Worm (Caenorhabditis elegans) whole organism, young adult: Measurements from ENCODE around the gene str-243.

ENCODE experiments used
- F10E7.11 ChIP-seq: sonication (generic microtip); optimal IDR thresholded peaks from 2 replicates; lab custom pipeline; 2017; ENCODE audit warnings: mild to moderate bottlenecking, missing genetic modification characterization, moderate library complexity, missing compliant biosample characterization
- F23B12.7 ChIP-seq: sonication (generic microtip); optimal IDR thresholded peaks from 2 replicates; lab custom pipeline; 2017; ENCODE audit warnings: missing genetic modification characterization, mild to moderate bottlenecking, missing compliant biosample characterization, antibody characterized with exemption, moderate library complexity; ENCODE audit not compliant: insufficient read depth
- F49E8.2 ChIP-seq: sonication (generic microtip); optimal IDR thresholded peaks from 3 replicates; lab custom pipeline; 2017; ENCODE audit warnings: missing genetic modification characterization, mild to moderate bottlenecking, missing compliant biosample characterization, antibody characterized with exemption, moderate library complexity; ENCODE audit not compliant: insufficient read depth
- F55B11.4 ChIP-seq: sonication (generic microtip); optimal IDR thresholded peaks from 2 replicates; lab custom pipeline; 2016; ENCODE audit warnings: missing compliant biosample characterization, missing genetic modification characterization, borderline replicate concordance; ENCODE audit not compliant: insufficient read depth
- K11D2.4 ChIP-seq: fragments of 200-800 bp; sonication (Bioruptor generic); IDR thresholded peaks from 2 replicates; pipeline ENCODE4 v1.3.6; 2022; ENCODE audit warnings: missing genetic modification reagents, missing genetic modification characterization, missing compliant biosample characterization
- T07F8.4 ChIP-seq: sonication (generic microtip); optimal IDR thresholded peaks from 2 replicates; lab custom pipeline; 2016; ENCODE audit warnings: mild to moderate bottlenecking, missing genetic modification characterization, moderate library complexity, missing compliant biosample characterization
- T26A5.8 ChIP-seq: sonication (generic microtip); optimal IDR thresholded peaks from 2 replicates; lab custom pipeline; 2016; ENCODE audit warnings: missing genetic modification characterization, missing compliant biosample characterization
- Y53F4B.3 ChIP-seq: fragments of 200-800 bp; sonication (Bioruptor generic); IDR thresholded peaks from 2 replicates; pipeline ENCODE4 v1.3.6; 2022; ENCODE audit warnings: missing genetic modification reagents, missing genetic modification characterization, missing compliant biosample characterization
- Y67H2A.10 ChIP-seq: fragments of 200-800 bp; sonication (Bioruptor generic); conservative IDR thresholded peaks from 2 replicates; pipeline ENCODE4 v1.3.6; 2022; ENCODE audit warnings: missing genetic modification reagents, missing genetic modification characterization, missing compliant biosample characterization
- ZK185.1 ChIP-seq: sonication (generic microtip); optimal IDR thresholded peaks from 2 replicates; lab custom pipeline; 2016; ENCODE audit warnings: mild to moderate bottlenecking, missing genetic modification characterization, missing compliant biosample characterization; ENCODE audit not compliant: poor library complexity, severe bottlenecking
- aptf-2 ChIP-seq: fragments of 200-800 bp; sonication (Bioruptor generic); conservative IDR thresholded peaks from 2 replicates; pipeline ENCODE4 v1.3.6; 2022; ENCODE audit warnings: missing genetic modification reagents, missing genetic modification characterization, missing compliant biosample characterization
- aptf-3 ChIP-seq: fragments of 200-800 bp; sonication (Bioruptor generic); IDR thresholded peaks from 2 replicates; pipeline ENCODE4 v1.3.6; 2022; ENCODE audit warnings: missing genetic modification characterization, missing compliant biosample characterization
- attf-5 ChIP-seq: fragments of 200-800 bp; sonication (Bioruptor generic); optimal IDR thresholded peaks from 2 replicates; lab custom pipeline; 2018; ENCODE audit warnings: mild to moderate bottlenecking, missing genetic modification characterization, missing compliant biosample characterization
- ccch-3 ChIP-seq: fragments of 200-800 bp; sonication (Bioruptor generic); optimal IDR thresholded peaks from 2 replicates; lab custom pipeline; 2018; ENCODE audit warnings: mild to moderate bottlenecking, missing genetic modification characterization, missing compliant biosample characterization
- ceh-100 ChIP-seq: fragments of 200-800 bp; sonication (Bioruptor generic); IDR thresholded peaks from 2 replicates; pipeline ENCODE4 v1.3.6; 2022; ENCODE audit warnings: missing genetic modification reagents, missing genetic modification characterization, missing compliant biosample characterization
- ceh-27 ChIP-seq: fragments of 200-800 bp; sonication (Bioruptor generic); optimal IDR thresholded peaks from 2 replicates; lab custom pipeline; 2018; ENCODE audit warnings: mild to moderate bottlenecking, missing genetic modification characterization, moderate library complexity, missing compliant biosample characterization
- ceh-40 ChIP-seq: fragments of 200-800 bp; sonication (Bioruptor generic); IDR thresholded peaks from 2 replicates; pipeline ENCODE4 v1.3.6; 2022; ENCODE audit warnings: missing genetic modification characterization, missing compliant biosample characterization
- ceh-79 ChIP-seq: sonication (generic microtip); optimal IDR thresholded peaks from 2 replicates; lab custom pipeline; 2017; ENCODE audit warnings: mild to moderate bottlenecking, missing genetic modification characterization, missing compliant biosample characterization
- die-1 ChIP-seq: sonication (generic microtip); optimal IDR thresholded peaks from 2 replicates; lab custom pipeline; 2016; ENCODE audit warnings: missing genotype, mild to moderate bottlenecking, missing genetic modification characterization, missing compliant biosample characterization
- dpff-1 ChIP-seq: sonication (generic microtip); optimal IDR thresholded peaks from 2 replicates; lab custom pipeline; 2017; ENCODE audit warnings: mild to moderate bottlenecking, missing genetic modification characterization, missing compliant biosample characterization
- dpl-1 ChIP-seq: fragments of 150-350 bp; optimal IDR thresholded peaks from 2 replicates; lab custom pipeline; 2014; ENCODE audit warnings: missing biosample characterization, missing genetic modification reagents, missing genetic modification characterization
- ets-4 ChIP-seq: fragments of 200-800 bp; sonication (Bioruptor generic); optimal IDR thresholded peaks from 2 replicates; lab custom pipeline; 2018; ENCODE audit warnings: mild to moderate bottlenecking, missing genetic modification characterization, missing compliant biosample characterization
- fkh-3 ChIP-seq: sonication (generic microtip); optimal IDR thresholded peaks from 2 replicates; lab custom pipeline; 2016; ENCODE audit warnings: mild to moderate bottlenecking, missing genetic modification characterization, missing compliant biosample characterization
- hmg-1.2 ChIP-seq: fragments of 200-800 bp; sonication (Bioruptor generic); IDR thresholded peaks from 2 replicates; pipeline ENCODE4 v1.3.6; 2022; ENCODE audit warnings: missing genetic modification reagents, missing genetic modification characterization, missing compliant biosample characterization
- lin-26 ChIP-seq: fragments of 200-800 bp; sonication (Bioruptor generic); IDR thresholded peaks from 2 replicates; pipeline ENCODE4 v1.3.6; 2022; ENCODE audit warnings: missing genetic modification reagents, missing genetic modification characterization, missing compliant biosample characterization
- lin-54 ChIP-seq: fragments of 200-800 bp; sonication (Bioruptor generic); optimal IDR thresholded peaks from 2 replicates; lab custom pipeline; 2018; ENCODE audit warnings: mild to moderate bottlenecking, missing genetic modification characterization, missing compliant biosample characterization
- lsl-1 ChIP-seq: fragments of 200-800 bp; sonication (Bioruptor generic); optimal IDR thresholded peaks from 2 replicates; lab custom pipeline; 2018; ENCODE audit warnings: mild to moderate bottlenecking, missing genetic modification characterization, moderate library complexity, missing compliant biosample characterization
- madf-6 ChIP-seq: fragments of 200-800 bp; sonication (Bioruptor generic); IDR thresholded peaks from 2 replicates; pipeline ENCODE4 v1.3.6; 2022; ENCODE audit warnings: missing genetic modification reagents, missing genetic modification characterization, missing compliant biosample characterization
- madf-8 ChIP-seq: fragments of 200-800 bp; sonication (Bioruptor generic); conservative IDR thresholded peaks from 2 replicates; pipeline ENCODE4 v1.3.6; 2022; ENCODE audit warnings: missing genetic modification reagents, missing genetic modification characterization, missing compliant biosample characterization
- nfya-2 ChIP-seq: fragments of 200-800 bp; sonication (Bioruptor generic); IDR thresholded peaks from 2 replicates; pipeline ENCODE4 v1.3.6; 2022; ENCODE audit warnings: missing genetic modification reagents, missing genetic modification characterization, missing compliant biosample characterization
- nfyb-1 ChIP-seq: fragments of 200-800 bp; sonication (Bioruptor generic); IDR thresholded peaks from 2 replicates; pipeline ENCODE4 v1.3.6; 2022; ENCODE audit warnings: missing genetic modification reagents, missing genetic modification characterization, missing compliant biosample characterization
- nhr-90 ChIP-seq: sonication (generic microtip); optimal IDR thresholded peaks from 2 replicates; lab custom pipeline; 2016; ENCODE audit warnings: missing genotype, mild to moderate bottlenecking, missing genetic modification characterization, missing compliant biosample characterization
- snpc-1.1 ChIP-seq: sonication (generic microtip); optimal IDR thresholded peaks from 2 replicates; lab custom pipeline; 2017; ENCODE audit warnings: missing genetic modification characterization, mild to moderate bottlenecking, missing compliant biosample characterization, antibody characterized with exemption, moderate library complexity, missing genotype, missing genetic modification reagents; ENCODE audit not compliant: insufficient read depth
- ztf-28 ChIP-seq: fragments of 200-800 bp; sonication (Bioruptor generic); IDR thresholded peaks from 2 replicates; pipeline ENCODE4 v1.3.6; 2022; ENCODE audit warnings: missing genetic modification reagents, missing genetic modification characterization, missing compliant biosample characterization
- ztf-6 ChIP-seq: fragments of 200-800 bp; sonication (Bioruptor generic); IDR thresholded peaks from 2 replicates; pipeline ENCODE4 v1.3.6; 2022; ENCODE audit warnings: missing genetic modification reagents, missing genetic modification characterization, missing compliant biosample characterization

str-243 gene

DNA sequence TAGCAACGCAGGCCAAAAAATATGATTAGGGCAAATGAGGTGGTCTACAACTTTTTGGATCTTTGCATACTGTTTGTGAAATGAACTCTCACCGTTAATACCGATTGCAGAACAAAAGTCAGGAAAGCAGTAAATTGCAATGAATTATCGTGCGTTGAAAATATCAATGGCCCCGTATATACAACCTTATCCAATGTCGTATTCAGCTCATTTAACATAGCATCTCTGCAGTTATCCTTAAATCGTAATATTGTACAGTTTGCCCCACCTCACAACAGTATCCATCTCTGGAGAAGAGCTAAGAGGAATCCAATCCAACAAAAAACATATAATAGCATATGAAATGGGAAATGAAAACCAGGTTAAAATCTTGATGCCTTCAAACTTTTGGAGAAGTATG is 9.9 kb downstream of the str-243 start:
- no peak for TF ChIP-seq T26A5.8 (tag; lab: Kevin White, UChicago)
- no peak for TF ChIP-seq nfyb-1
- no peak for TF ChIP-seq ceh-40 (GFP tag; lab: Robert Waterston, UW)
- no peak for TF ChIP-seq K11D2.4 (GFP tag; lab: Robert Waterston, UW)
- no peak for TF ChIP-seq T07F8.4 (tag; lab: Kevin White, UChicago)
- no peak for TF ChIP-seq ceh-27 (GFP tag; lab: Kevin White, UChicago)
- TF ChIP-seq nfya-2 (GFP tag; lab: Robert Waterston, UW) = no peak
- TF ChIP-seq attf-5 (GFP tag; lab: Kevin White, UChicago) = no peak
- no peak for TF ChIP-seq nhr-90
- TF ChIP-seq snpc-1.1 (tag; lab: Kevin White, UChicago) = no peak
- TF ChIP-seq aptf-2 (GFP tag; lab: Robert Waterston, UW) = no peak
- TF ChIP-seq ztf-6 (GFP tag; lab: Robert Waterston, UW) = no peak

- TF ChIP-seq ceh-100 (GFP tag; lab: Robert Waterston, UW) (no peak), aptf-3 (GFP tag; lab: Robert Waterston, UW) (no peak), ZK185.1 (no peak), madf-8 (GFP tag; lab: Robert Waterston, UW) (no peak), lsl-1 (GFP tag; lab: Kevin White, UChicago) (no peak), ccch-3 (GFP tag; lab: Kevin White, UChicago) (no peak), Y53F4B.3 (GFP tag; lab: Robert Waterston, UW) (no peak)
Measured at ce11 chrV:1534315-1534714, 11.7 kb downstream of the str-243 start, which contains the start of gene trx-5. Gene trx-5 (minus strand): TSS chrV:1534415.

DNA sequence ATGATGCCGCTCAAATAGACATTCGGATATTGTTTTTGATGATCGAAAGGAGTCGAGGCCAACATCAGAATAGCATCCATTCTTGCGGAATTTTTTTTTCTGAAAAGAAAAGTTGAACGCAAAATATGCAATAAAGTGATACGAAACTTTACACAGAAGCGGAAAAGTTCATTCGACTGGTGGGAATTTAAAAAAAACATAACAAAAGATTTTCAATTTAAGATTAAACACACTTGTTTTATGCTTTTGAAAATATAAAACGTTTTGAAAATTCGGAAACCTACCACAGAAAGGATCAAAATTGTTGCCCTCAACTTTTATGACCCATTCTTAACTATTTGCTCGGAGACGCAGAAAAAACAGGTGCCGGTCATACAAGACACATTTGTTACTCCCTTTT is 14.4 kb downstream of the str-243 start, which contains the start of gene K02H11.9:
Gene K02H11.9 (minus strand): TSS at position 101 of the 400 bp plus-strand sequence.
- no peak for TF ChIP-seq ceh-79 (tag; lab: Kevin White, UChicago)
- no peak for TF ChIP-seq Y67H2A.10 (GFP tag; lab: Robert Waterston, UW)
- no peak for TF ChIP-seq dpff-1
- no peak for TF ChIP-seq aptf-2 (GFP tag; lab: Robert Waterston, UW)
- TF ChIP-seq F23B12.7 (tag; lab: Kevin White, UChicago) = no peak
- TF ChIP-seq ets-4 (GFP tag; lab: Kevin White, UChicago) = no peak
- no peak for TF ChIP-seq F55B11.4 (tag; lab: Kevin White, UChicago)
- TF ChIP-seq K11D2.4 (GFP tag; lab: Robert Waterston, UW) = no peak
- no peak for TF ChIP-seq fkh-3 (tag; lab: Kevin White, UChicago)
- no peak for TF ChIP-seq F49E8.2 (tag; lab: Kevin White, UChicago)
- no peak for TF ChIP-seq die-1 (tag; lab: Kevin White, UChicago)
- no peak for TF ChIP-seq lin-54
- no peak for TF ChIP-seq lin-26 (GFP tag; lab: Robert Waterston, UW)
- no peak for TF ChIP-seq madf-6 (GFP tag; lab: Robert Waterston, UW)
- TF ChIP-seq ztf-6 (GFP tag; lab: Robert Waterston, UW) = no peak
- TF ChIP-seq dpl-1 (GFP tag; lab: Kevin White, UChicago) = no peak
- no peak for TF ChIP-seq hmg-1.2 (GFP tag; lab: Robert Waterston, UW)
- no peak for TF ChIP-seq ztf-28 (GFP tag; lab: Robert Waterston, UW)
- no peak for TF ChIP-seq ccch-3 (GFP tag; lab: Kevin White, UChicago)
- TF ChIP-seq F10E7.11 (tag; lab: Kevin White, UChicago) = no peak
